Fruit fly (Drosophila melanogaster) whole organism, pupa: ENCODE measurements around the gene Hem.

Source experiments
- CG12605 ChIP-seq: fragments of 200-800 bp; sonication (Bioruptor generic); IDR thresholded peaks from 2 replicates; pipeline ENCODE4 v1.3.6; 2022; ENCODE audit warnings: missing biosample characterization, missing genetic modification characterization
- CG13204 ChIP-seq: fragments of 200-800 bp; sonication (Bioruptor generic); optimal IDR thresholded peaks from 2 replicates; lab custom pipeline; 2018; ENCODE audit warnings: missing biosample characterization, mild to moderate bottlenecking, missing genetic modification characterization, moderate library complexity
- CG15710 ChIP-seq: fragments of 200-800 bp; sonication (Bioruptor generic); optimal IDR thresholded peaks from 2 replicates; lab custom pipeline; 2018; ENCODE audit warnings: missing biosample characterization, mild to moderate bottlenecking, missing genetic modification characterization, moderate library complexity
- CG17806 ChIP-seq: fragments of 200-800 bp; sonication (Bioruptor generic); optimal IDR thresholded peaks from 2 replicates; lab custom pipeline; 2018; ENCODE audit warnings: missing biosample characterization, mild to moderate bottlenecking, missing genetic modification characterization, moderate library complexity
- CG32121 ChIP-seq: fragments of 200-800 bp; sonication (Bioruptor generic); IDR thresholded peaks from 2 replicates; pipeline ENCODE4 v1.3.6; 2022; ENCODE audit warnings: missing biosample characterization, missing genetic modification characterization
- CG34367 ChIP-seq: fragments of 200-800 bp; sonication (Bioruptor generic); optimal IDR thresholded peaks from 2 replicates; lab custom pipeline; 2018; ENCODE audit warnings: missing biosample characterization, mild to moderate bottlenecking, missing genetic modification characterization
- D1 ChIP-seq: fragments of 200-800 bp; sonication (Bioruptor generic); optimal IDR thresholded peaks from 2 replicates; lab custom pipeline; 2018; ENCODE audit warnings: missing biosample characterization, mild to moderate bottlenecking, missing genetic modification characterization, moderate library complexity
- EcR ChIP-seq: fragments of 200-800 bp; sonication (Bioruptor generic); optimal IDR thresholded peaks from 3 replicates; lab custom pipeline; 2019; ENCODE audit warnings: missing biosample characterization, missing genetic modification characterization, mild to moderate bottlenecking, moderate library complexity, missing genetic modification reagents
- Pif1A ChIP-seq: fragments of 200-800 bp; sonication (Bioruptor generic); optimal IDR thresholded peaks from 3 replicates; lab custom pipeline; 2016; ENCODE audit warnings: missing biosample characterization, missing genetic modification characterization
- Pif1B ChIP-seq: fragments of 200-800 bp; sonication (Bioruptor generic); optimal IDR thresholded peaks from 3 replicates; lab custom pipeline; 2016; ENCODE audit warnings: missing biosample characterization, missing genetic modification characterization
- fd96Ca ChIP-seq: fragments of 200-800 bp; sonication (Bioruptor generic); IDR thresholded peaks from 3 replicates; pipeline ENCODE4 v1.3.6; 2022; ENCODE audit warnings: missing biosample characterization, missing genetic modification characterization
- gl ChIP-seq: fragments of 200-800 bp; sonication (Bioruptor generic); optimal IDR thresholded peaks from 2 replicates; lab custom pipeline; 2018; ENCODE audit warnings: missing biosample characterization, mild to moderate bottlenecking, missing genetic modification characterization

DNA sequence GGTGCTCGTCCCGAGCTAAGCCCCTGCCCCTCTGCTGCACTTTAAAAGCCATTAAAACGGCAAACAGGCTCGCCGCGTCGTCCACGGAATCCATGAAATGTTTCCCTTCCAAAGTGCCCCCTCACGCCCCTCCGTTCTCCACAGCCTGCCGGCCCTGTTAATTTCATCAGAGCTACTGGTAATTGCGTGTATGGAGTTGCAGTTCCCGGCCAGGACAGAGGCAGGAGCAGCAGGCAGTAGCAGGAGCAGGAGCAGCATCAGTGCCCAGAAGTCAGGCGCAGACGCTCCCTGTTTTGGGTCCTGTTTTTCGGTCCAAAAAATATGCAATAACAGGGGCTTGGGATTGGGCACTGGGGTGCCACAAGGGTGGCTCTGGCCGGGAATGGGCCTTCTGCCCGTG lies 28.9 kb upstream of the Hem start:
- TF ChIP-seq EcR (GFP tag; lab: Kevin White, UChicago) (no peak), Pif1B (GFP tag; lab: Kevin White, UChicago) (no peak), Pif1A (GFP tag; lab: Kevin White, UChicago) (no peak), fd96Ca (GFP tag; lab: Robert Waterston, UW) (no peak), CG13204 (GFP tag; lab: Kevin White, UChicago) (no peak), D1 (tag; lab: Kevin White, UChicago) (no peak), CG34367 (no peak), CG17806 (tag; lab: Kevin White, UChicago) (no peak), CG32121 (GFP tag; lab: Robert Waterston, UW) (no peak), CG15710 (no peak), gl (no peak), CG12605 (GFP tag; lab: Robert Waterston, UW) (no peak)
